Worm (Caenorhabditis elegans): ENCODE data around the gene str-160.

DNA sequence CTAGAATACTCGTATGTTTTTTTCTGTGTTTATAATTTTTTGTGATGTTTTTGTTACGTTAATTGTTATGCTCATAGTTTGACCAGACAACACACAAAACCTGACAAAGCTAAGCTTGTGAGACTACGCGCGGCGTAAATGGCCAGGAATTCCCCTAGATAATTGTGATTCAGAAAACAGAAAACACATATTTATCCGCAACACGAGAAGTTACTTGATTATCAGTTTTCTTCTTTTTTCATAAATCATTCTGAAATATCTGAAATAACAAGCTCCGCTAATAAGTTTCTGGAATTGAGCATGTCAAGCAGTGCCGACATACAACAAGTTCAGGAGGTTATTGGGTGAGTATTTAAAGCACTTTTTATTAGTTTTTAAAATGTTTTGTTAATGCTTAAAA, 23.8 kb upstream of the str-160 start, which contains the start of gene srw-100:
- no peak for TF ChIP-seq lin-13 (tag; optimal IDR thresholded peaks at IDR 0.05)
- TF ChIP-seq snpc-4 (tag; optimal IDR thresholded peaks at IDR 0.05): no peak
- no peak for TF ChIP-seq blmp-1 (tag; optimal IDR thresholded peaks at IDR 0.05)
- TF ChIP-seq nhr-2 (tag; optimal IDR thresholded peaks at IDR 0.05): no peak
- no peak for TF ChIP-seq tbx-8 (GFP tag; optimal IDR thresholded peaks at IDR 0.05)
- TF ChIP-seq mab-5 (tag; optimal IDR thresholded peaks at IDR 0.05): no peak
- TF ChIP-seq nhr-28 (tag; optimal IDR thresholded peaks at IDR 0.05): no peak

Data from whole organism, mixed stage, embryonic.